Worm (Caenorhabditis elegans) whole organism, L4 larva: ENCODE data around the gene Y49A10A.2.
A peak's percentile ranks its signal among the peaks of the same experiment; 100 is the strongest.

Source experiments
- F44E2.7 ChIP-seq: fragments of 200-800 bp; sonication (Bioruptor generic); IDR thresholded peaks from 2 replicates; pipeline ENCODE4 v2.1.2; 2022; ENCODE audit warnings: missing genetic modification characterization, missing compliant biosample characterization
- Y105C5A.15 ChIP-seq: fragments of 200-800 bp; sonication (Bioruptor generic); IDR thresholded peaks from 2 replicates; pipeline ENCODE4 v1.3.6; 2022; ENCODE audit warnings: missing genetic modification characterization, missing compliant biosample characterization
- Y5F2A.4 ChIP-seq: fragments of 200-800 bp; sonication (Bioruptor generic); optimal IDR thresholded peaks from 2 replicates; lab custom pipeline; 2018; ENCODE audit warnings: mild to moderate bottlenecking, missing genetic modification characterization, missing compliant biosample characterization
- Y75B8A.6 ChIP-seq: fragments of 200-800 bp; sonication (Bioruptor generic); IDR thresholded peaks from 2 replicates; pipeline ENCODE4 v1.3.6; 2022; ENCODE audit warnings: missing genetic modification reagents, missing genetic modification characterization, missing compliant biosample characterization
- ZK546.5 ChIP-seq, 2 experiments: sonication (generic microtip); optimal IDR thresholded peaks; 2 replicates each; lab custom pipeline; 2017; ENCODE audit warnings: missing biosample characterization in 2 of 2, missing genetic modification characterization in 2 of 2
- aha-1 ChIP-seq: fragments of 150-350 bp; peaks from one replicate; lab custom pipeline; 2014; ENCODE audit warnings: missing biosample characterization, missing genetic modification characterization
- attf-4 ChIP-seq: sonication (generic microtip); optimal IDR thresholded peaks from 3 replicates; lab custom pipeline; 2017; ENCODE audit warnings: missing biosample characterization, missing genetic modification characterization
- ceh-28 ChIP-seq: fragments of 150-350 bp; optimal IDR thresholded peaks from 2 replicates; lab custom pipeline; 2014; ENCODE audit warnings: missing biosample characterization, missing genetic modification reagents, missing genetic modification characterization
- ceh-32 ChIP-seq: sonication (generic microtip); optimal IDR thresholded peaks from 2 replicates; lab custom pipeline; 2016; ENCODE audit warnings: mild to moderate bottlenecking, missing genetic modification characterization, missing compliant biosample characterization; ENCODE audit not compliant: poor library complexity
- ceh-82 ChIP-seq: sonication (generic microtip); optimal IDR thresholded peaks from 2 replicates; lab custom pipeline; 2017; ENCODE audit warnings: missing biosample characterization, missing genetic modification characterization
- cey-2 ChIP-seq: sonication (generic microtip); optimal IDR thresholded peaks from 3 replicates; lab custom pipeline; 2017; ENCODE audit warnings: missing genetic modification characterization, mild to moderate bottlenecking, missing compliant biosample characterization, antibody characterized with exemption, borderline replicate concordance; ENCODE audit not compliant: insufficient read depth
- ctbp-1 ChIP-seq: fragments of 200-800 bp; sonication (Bioruptor generic); IDR thresholded peaks from 2 replicates; pipeline ENCODE4 v1.3.6; 2022; ENCODE audit warnings: missing genetic modification reagents, missing genetic modification characterization, missing compliant biosample characterization
- daf-12 ChIP-seq: fragments of 150-350 bp; optimal IDR thresholded peaks from 2 replicates; lab custom pipeline; 2014; ENCODE audit warnings: missing biosample characterization, missing genetic modification reagents, missing genetic modification characterization
- daf-16 ChIP-seq, 3 experiments: sonication (generic microtip); optimal IDR thresholded peaks; 2 replicates each; lab custom pipeline; 2016 to 2017; ENCODE audit warnings: missing genetic modification characterization in 3 of 3, missing genetic modification reagents in 3 of 3, mild to moderate bottlenecking in 2 of 3, missing compliant biosample characterization in 2 of 3, missing biosample characterization in 1 of 3, moderate library complexity in 1 of 3
- daf-8 ChIP-seq: fragments of 200-800 bp; sonication (Bioruptor generic); IDR thresholded peaks from 2 replicates; pipeline ENCODE4 v1.3.6; 2022; ENCODE audit warnings: missing genetic modification characterization, missing compliant biosample characterization
- dmd-6 ChIP-seq: fragments of 200-800 bp; sonication (Bioruptor generic); IDR thresholded peaks from 2 replicates; pipeline ENCODE4 v1.3.6; 2022; ENCODE audit warnings: missing genetic modification reagents, missing genetic modification characterization, missing compliant biosample characterization
- dmd-9 ChIP-seq: fragments of 200-800 bp; sonication (Bioruptor generic); IDR thresholded peaks from 2 replicates; pipeline ENCODE4 v1.3.6; 2022; ENCODE audit warnings: missing genetic modification reagents, missing genetic modification characterization, missing compliant biosample characterization
- duxl-1 ChIP-seq: sonication (generic microtip); optimal IDR thresholded peaks from 2 replicates; lab custom pipeline; 2016; ENCODE audit warnings: mild to moderate bottlenecking, missing genetic modification characterization, moderate library complexity, missing compliant biosample characterization; ENCODE audit not compliant: poor library complexity
- dve-1 ChIP-seq: sonication (generic microtip); optimal IDR thresholded peaks from 2 replicates; lab custom pipeline; 2017; ENCODE audit warnings: antibody characterized with exemption, mild to moderate bottlenecking, missing genetic modification characterization, missing compliant biosample characterization; ENCODE audit not compliant: insufficient read depth
- fos-1 ChIP-seq: fragments of 150-350 bp; optimal IDR thresholded peaks from 2 replicates; lab custom pipeline; 2014; ENCODE audit warnings: missing biosample characterization, missing genetic modification characterization
- gei-8 ChIP-seq: fragments of 200-800 bp; sonication (Bioruptor generic); optimal IDR thresholded peaks from 2 replicates; lab custom pipeline; 2018; ENCODE audit warnings: mild to moderate bottlenecking, missing genetic modification characterization, missing compliant biosample characterization
- hlh-30 ChIP-seq: sonication (generic microtip); optimal IDR thresholded peaks from 2 replicates; lab custom pipeline; 2017; ENCODE audit warnings: antibody characterized with exemption, mild to moderate bottlenecking, missing genetic modification characterization, missing compliant biosample characterization; ENCODE audit not compliant: insufficient read depth
- hmg-1.1 ChIP-seq: fragments of 200-800 bp; sonication (Bioruptor generic); IDR thresholded peaks from 2 replicates; pipeline ENCODE4 v1.3.6; 2022; ENCODE audit warnings: missing genetic modification reagents, missing genetic modification characterization, missing compliant biosample characterization
- jun-1 ChIP-seq: fragments of 150-350 bp; optimal IDR thresholded peaks from 2 replicates; lab custom pipeline; 2014; ENCODE audit warnings: missing biosample characterization, missing genetic modification reagents, missing genetic modification characterization
- lim-7 ChIP-seq: fragments of 200-800 bp; sonication (Bioruptor generic); IDR thresholded peaks from 2 replicates; pipeline ENCODE4 v1.3.6; 2022; ENCODE audit warnings: missing genetic modification characterization, missing compliant biosample characterization
- lin-1 ChIP-seq: fragments of 200-800 bp; sonication (Bioruptor generic); IDR thresholded peaks from 2 replicates; pipeline ENCODE4 v1.3.6; 2022; ENCODE audit warnings: missing genetic modification reagents, missing genetic modification characterization, missing compliant biosample characterization
- lin-38 ChIP-seq: fragments of 200-800 bp; sonication (Bioruptor generic); IDR thresholded peaks from 2 replicates; pipeline ENCODE4 v1.3.6; 2022; ENCODE audit warnings: missing genetic modification reagents, missing genetic modification characterization, missing compliant biosample characterization
- lin-39 ChIP-seq: fragments of 150-350 bp; optimal IDR thresholded peaks from 2 replicates; lab custom pipeline; 2014; ENCODE audit warnings: missing biosample characterization, missing genetic modification reagents, missing genetic modification characterization
- madf-5 ChIP-seq, 2 experiments: fragments of 200-800 bp; sonication (Bioruptor generic); IDR thresholded peaks; 2 replicates each; pipeline ENCODE4 v1.3.6; 2022; ENCODE audit warnings: missing compliant biosample characterization in 2 of 2, missing genetic modification characterization in 2 of 2
- mdt-29 ChIP-seq: fragments of 200-800 bp; sonication (Bioruptor generic); IDR thresholded peaks from 2 replicates; pipeline ENCODE4 v1.3.6; 2022; ENCODE audit warnings: missing genetic modification reagents, missing genetic modification characterization, missing compliant biosample characterization
- nhr-10 ChIP-seq: fragments of 150-350 bp; optimal IDR thresholded peaks from 2 replicates; lab custom pipeline; 2014; ENCODE audit warnings: missing biosample characterization, missing genetic modification characterization
- nhr-11 ChIP-seq: fragments of 150-350 bp; optimal IDR thresholded peaks from 2 replicates; lab custom pipeline; 2014; ENCODE audit warnings: missing biosample characterization, missing genetic modification characterization
- nhr-237 ChIP-seq: sonication (generic microtip); optimal IDR thresholded peaks from 2 replicates; lab custom pipeline; 2017; ENCODE audit warnings: missing biosample characterization, missing genetic modification characterization
- nhr-25 ChIP-seq: sonication (generic microtip); optimal IDR thresholded peaks from 2 replicates; lab custom pipeline; 2017; ENCODE audit warnings: missing genetic modification characterization, mild to moderate bottlenecking, missing compliant biosample characterization, antibody characterized with exemption, moderate library complexity, borderline replicate concordance; ENCODE audit not compliant: insufficient read depth
- nhr-28 ChIP-seq: fragments of 150-350 bp; optimal IDR thresholded peaks from 2 replicates; lab custom pipeline; 2014; ENCODE audit warnings: missing biosample characterization, missing genetic modification characterization
- nhr-41 ChIP-seq: fragments of 200-800 bp; sonication (Bioruptor generic); IDR thresholded peaks from 2 replicates; pipeline ENCODE4 v1.3.6; 2022; ENCODE audit warnings: missing genetic modification reagents, missing genetic modification characterization, missing compliant biosample characterization
- nhr-48 ChIP-seq: sonication (generic microtip); optimal IDR thresholded peaks from 2 replicates; lab custom pipeline; 2016; ENCODE audit warnings: mild to moderate bottlenecking, missing genetic modification characterization, missing compliant biosample characterization
- nhr-76 ChIP-seq: fragments of 150-350 bp; optimal IDR thresholded peaks from 2 replicates; lab custom pipeline; 2014; ENCODE audit warnings: missing biosample characterization, missing genetic modification characterization
- php-3 ChIP-seq: fragments of 200-800 bp; sonication (Bioruptor generic); IDR thresholded peaks from 2 replicates; pipeline ENCODE4 v1.3.6; 2022; ENCODE audit warnings: missing genetic modification reagents, missing genetic modification characterization, missing compliant biosample characterization
- sdz-12 ChIP-seq: fragments of 200-800 bp; sonication (Bioruptor generic); optimal IDR thresholded peaks from 2 replicates; lab custom pipeline; 2018; ENCODE audit warnings: mild to moderate bottlenecking, missing genetic modification characterization, missing compliant biosample characterization
- skn-1 ChIP-seq: fragments of 150-350 bp; optimal IDR thresholded peaks from 2 replicates; lab custom pipeline; 2014; ENCODE audit warnings: missing biosample characterization, missing genetic modification characterization
- snpc-1.2 ChIP-seq: fragments of 200-800 bp; sonication (Bioruptor generic); IDR thresholded peaks from 2 replicates; pipeline ENCODE4 v1.3.6; 2022; ENCODE audit warnings: missing genetic modification reagents, missing genetic modification characterization, missing compliant biosample characterization
- tag-97 ChIP-seq: fragments of 200-800 bp; sonication (Bioruptor generic); IDR thresholded peaks from 2 replicates; pipeline ENCODE4 v1.3.6; 2022; ENCODE audit warnings: missing genetic modification characterization, missing compliant biosample characterization
- tra-1 ChIP-seq: fragments of 200-800 bp; sonication (Bioruptor generic); IDR thresholded peaks from 2 replicates; pipeline ENCODE4 v1.3.6; 2022; ENCODE audit warnings: missing genetic modification reagents, missing genetic modification characterization, missing compliant biosample characterization
- unc-130 ChIP-seq: sonication (generic microtip); optimal IDR thresholded peaks from 2 replicates; lab custom pipeline; 2016; ENCODE audit warnings: missing genetic modification reagents, missing genetic modification characterization, missing compliant biosample characterization
- unc-62 ChIP-seq, 3 experiments: fragments of 150-350 bp in 1 of 3; sonication (generic microtip); optimal IDR thresholded peaks in 2 of 3; peaks in 1 of 3; 1 replicate in 1 of 3; 2 replicates in 2 of 3; lab custom pipeline; 2014 to 2017; ENCODE audit warnings: missing biosample characterization in 3 of 3, missing genetic modification characterization in 3 of 3, missing genetic modification reagents in 3 of 3, missing genotype in 1 of 3
- ztf-7 ChIP-seq: fragments of 150-350 bp; optimal IDR thresholded peaks from 2 replicates; lab custom pipeline; 2014; ENCODE audit warnings: missing biosample characterization, missing genetic modification characterization

Gene Y49A10A.2

ce11 chrX:10353857-10354256, 18.6 kb downstream of the Y49A10A.2 start:
- TF ChIP-seq unc-62 (GFP tag; optimal IDR thresholded peaks at IDR 0.05 in 1 of 2; lab: Kevin White, UChicago) (peak in 1 of 2 experiments; percentile 28), unc-62 (tag; optimal IDR thresholded peaks at IDR 0.05; lab: Kevin White, UChicago) (no peak), fos-1 (tag; lab: Kevin White, UChicago) (no peak)

ce11 chrX:10350151-10350550, 22.3 kb downstream of the Y49A10A.2 start:
- TF ChIP-seq aha-1 (tag; lab: Kevin White, UChicago) (peak; percentile 90), nhr-11 (tag; lab: Kevin White, UChicago) (no peak), daf-12 (tag; lab: Kevin White, UChicago) (no peak), ctbp-1 (no peak), nhr-28 (peak; percentile 21)

DNA sequence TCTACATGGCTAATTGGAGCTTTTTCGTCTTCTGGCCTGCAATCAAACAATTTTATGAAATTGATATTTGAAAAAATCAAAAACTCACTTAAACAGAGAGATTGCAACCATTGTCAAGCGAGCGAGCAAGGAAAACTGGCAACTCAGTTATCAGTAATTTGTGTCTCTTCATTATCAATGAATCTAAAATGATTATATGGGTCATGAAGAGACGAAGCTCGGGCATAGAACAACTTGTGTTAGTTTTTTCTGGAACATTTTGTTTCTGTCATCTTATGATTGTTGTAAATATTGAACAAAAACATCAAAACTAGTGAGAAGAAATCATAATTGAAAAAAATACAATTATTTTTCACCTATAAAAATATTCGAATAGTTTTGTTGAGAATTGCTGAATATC, 31.5 kb downstream of the Y49A10A.2 start, which contains the start of gene R07E3.1:
TSS of gene R07E3.1 (minus strand) at position 176 of the 400 bp plus-strand sequence.
- no peak for TF ChIP-seq nhr-76 (tag; lab: Kevin White, UChicago)
- TF ChIP-seq jun-1 (tag; lab: Kevin White, UChicago), result no peak
- TF ChIP-seq php-3 (GFP tag; lab: Robert Waterston, UW), result peak; percentile 41; the same call in 1 of the 2 replicates
- TF ChIP-seq attf-4 (tag; lab: Kevin White, UChicago), result no peak
- no peak for TF ChIP-seq unc-130 (GFP tag; lab: Kevin White, UChicago)
- TF ChIP-seq nhr-28, result peak; percentile 53
- no peak for TF ChIP-seq ZK546.5 (tag; optimal IDR thresholded peaks at IDR 0.05; lab: Kevin White, UChicago)
- no peak for TF ChIP-seq daf-16 (GFP tag; optimal IDR thresholded peaks at IDR 0.05; lab: Kevin White, UChicago)
- TF ChIP-seq daf-16 (tag; optimal IDR thresholded peaks at IDR 0.05; lab: Kevin White, UChicago), result peak; percentile 88
- no peak for TF ChIP-seq lim-7 (GFP tag; lab: Robert Waterston, UW)
- no peak for TF ChIP-seq Y105C5A.15 (GFP tag; lab: Robert Waterston, UW)
- peak; percentile 43 for TF ChIP-seq hlh-30 (tag; lab: Kevin White, UChicago)
- TF ChIP-seq nhr-41 (GFP tag; lab: Robert Waterston, UW), result no peak
- no peak for TF ChIP-seq tra-1 (GFP tag; lab: Robert Waterston, UW)
- TF ChIP-seq tag-97, result no peak
- TF ChIP-seq ceh-28 (tag; lab: Kevin White, UChicago), result no peak
- no peak for TF ChIP-seq gei-8 (GFP tag; lab: Kevin White, UChicago)
- TF ChIP-seq ceh-82 (tag; lab: Kevin White, UChicago), result no peak
- no peak for TF ChIP-seq duxl-1 (tag; lab: Kevin White, UChicago)
- no peak for TF ChIP-seq lin-1 (GFP tag; lab: Robert Waterston, UW)
- no peak for TF ChIP-seq mdt-29 (GFP tag; lab: Robert Waterston, UW)
- no peak for TF ChIP-seq hmg-1.1
- TF ChIP-seq cey-2, result no peak
- TF ChIP-seq aha-1 (tag; lab: Kevin White, UChicago), result no peak
- no peak for TF ChIP-seq nhr-237
- TF ChIP-seq ztf-7 (tag; lab: Kevin White, UChicago), result peak; percentile 69
- TF ChIP-seq nhr-25, result no peak
- TF ChIP-seq madf-5 (GFP tag; IDR thresholded peaks at IDR 0.05; lab: Robert Waterston, UW), result no peak
- TF ChIP-seq F44E2.7, result no peak
- no peak for TF ChIP-seq dmd-9 (GFP tag; lab: Robert Waterston, UW)
- no peak for TF ChIP-seq lin-39 (tag; lab: Kevin White, UChicago)
- TF ChIP-seq nhr-48 (tag; lab: Kevin White, UChicago), result no peak
- peak; percentile 71 for TF ChIP-seq dve-1 (tag; lab: Kevin White, UChicago)
- no peak for TF ChIP-seq Y75B8A.6
- TF ChIP-seq Y5F2A.4 (GFP tag; lab: Kevin White, UChicago), result no peak
- TF ChIP-seq daf-8, result no peak
- TF ChIP-seq sdz-12 (GFP tag; lab: Kevin White, UChicago), result no peak
- no peak for TF ChIP-seq skn-1 (tag; lab: Kevin White, UChicago)
- TF ChIP-seq lin-38 (GFP tag; lab: Robert Waterston, UW), result no peak
- no peak for TF ChIP-seq snpc-1.2 (GFP tag; lab: Robert Waterston, UW)
- TF ChIP-seq ceh-32 (tag; lab: Kevin White, UChicago), result no peak
- TF ChIP-seq dmd-6 (GFP tag; lab: Robert Waterston, UW), result peak; percentile 57
- TF ChIP-seq nhr-10 (tag; lab: Kevin White, UChicago), result no peak
